Fruit fly (Drosophila melanogaster) whole organism, embryonic: ENCODE measurements around the gene Mo25.

Source experiments
- Atf-2 ChIP-seq: fragments of 200-800 bp; sonication (Bioruptor generic); optimal IDR thresholded peaks from 2 replicates; lab custom pipeline; 2016; ENCODE audit warnings: missing biosample characterization, missing genetic modification characterization
- Bdp1 ChIP-seq: fragments of 200-800 bp; sonication (Bioruptor generic); optimal IDR thresholded peaks from 3 replicates; lab custom pipeline; 2016; ENCODE audit warnings: missing biosample characterization, missing genetic modification characterization
- BtbVII ChIP-seq: fragments of 200-800 bp; sonication (Bioruptor generic); optimal IDR thresholded peaks from 3 replicates; lab custom pipeline; 2017; ENCODE audit warnings: missing biosample characterization, mild to moderate bottlenecking, missing genetic modification characterization
- CG11456 ChIP-seq: fragments of 200-800 bp; sonication (Bioruptor generic); IDR thresholded peaks from 3 replicates; pipeline ENCODE4 v1.3.6; 2022; ENCODE audit warnings: missing biosample characterization, missing genetic modification characterization
- CG11560 ChIP-seq: fragments of 200-800 bp; sonication (Bioruptor generic); IDR thresholded peaks from 3 replicates; pipeline ENCODE4 v1.3.6; 2022; ENCODE audit warnings: missing biosample characterization, missing genetic modification characterization
- CG12104 ChIP-seq: fragments of 200-800 bp; sonication (Bioruptor generic); optimal IDR thresholded peaks from 3 replicates; lab custom pipeline; 2016; ENCODE audit warnings: missing biosample characterization, missing genetic modification characterization
- CG14441 ChIP-seq: fragments of 200-800 bp; sonication (Bioruptor generic); IDR thresholded peaks from 2 replicates; pipeline ENCODE4 v1.3.6; 2022; ENCODE audit warnings: missing biosample characterization, missing genetic modification characterization
- CG15514 ChIP-seq: fragments of 200-800 bp; sonication (Bioruptor generic); optimal IDR thresholded peaks from 3 replicates; lab custom pipeline; 2017; ENCODE audit warnings: missing biosample characterization, missing genetic modification characterization, mild to moderate bottlenecking, moderate library complexity, missing genetic modification reagents
- CG1792 ChIP-seq: fragments of 200-800 bp; sonication (Bioruptor generic); optimal IDR thresholded peaks from 2 replicates; lab custom pipeline; 2016; ENCODE audit warnings: missing biosample characterization, missing genetic modification characterization
- CG18619 ChIP-seq: fragments of 200-800 bp; sonication (Bioruptor generic); optimal IDR thresholded peaks from 3 replicates; lab custom pipeline; 2017; ENCODE audit warnings: missing biosample characterization, mild to moderate bottlenecking, missing genetic modification characterization
- CG3838 ChIP-seq: fragments of 200-800 bp; sonication (Bioruptor generic); optimal IDR thresholded peaks from 3 replicates; lab custom pipeline; 2016; ENCODE audit warnings: missing biosample characterization, missing genetic modification characterization
- CG6765 ChIP-seq: fragments of 200-800 bp; sonication (Bioruptor generic); optimal IDR thresholded peaks from 3 replicates; lab custom pipeline; 2017; ENCODE audit warnings: missing biosample characterization, mild to moderate bottlenecking, missing genetic modification characterization
- CG8359 ChIP-seq: fragments of 200-800 bp; sonication (Bioruptor generic); optimal IDR thresholded peaks from 2 replicates; lab custom pipeline; 2017; ENCODE audit warnings: missing biosample characterization, mild to moderate bottlenecking, missing genetic modification characterization, borderline replicate concordance
- CG8478 ChIP-seq: fragments of >200 bp; optimal IDR thresholded peaks from 2 replicates; lab custom pipeline; 2018
- CG8765 ChIP-seq: fragments of 200-800 bp; sonication (Bioruptor generic); IDR thresholded peaks from 2 replicates; pipeline ENCODE4 v1.3.6; 2022; ENCODE audit warnings: missing biosample characterization, missing genetic modification characterization
- D ChIP-seq, 2 experiments: fragments of 200-800 bp in 1 of 2; fragments of >200 bp in 1 of 2; sonication (Bioruptor generic) in 1 of 2; optimal IDR thresholded peaks; 2 replicates in 1 of 2; 3 replicates in 1 of 2; lab custom pipeline; 2017; ENCODE audit warnings: mild to moderate bottlenecking in 1 of 2, missing biosample characterization in 1 of 2, missing genetic modification characterization in 1 of 2, missing genetic modification reagents in 1 of 2
- Dbx ChIP-seq: fragments of 200-800 bp; sonication (Bioruptor generic); IDR thresholded peaks from 3 replicates; pipeline ENCODE4 v1.3.6; 2022; ENCODE audit warnings: missing biosample characterization, missing genetic modification characterization
- Dfd ChIP-seq, 2 experiments: fragments of >200 bp; optimal IDR thresholded peaks; 2 replicates each; lab custom pipeline; 2017; ENCODE audit warnings: missing biosample characterization in 2 of 2, missing genetic modification characterization in 2 of 2
- HLH3B ChIP-seq: fragments of 200-800 bp; sonication (Bioruptor generic); IDR thresholded peaks from 2 replicates; pipeline ENCODE4 v1.3.6; 2022; ENCODE audit warnings: missing biosample characterization, missing genetic modification characterization
- Myb ChIP-seq: fragments of 200-800 bp; sonication (Bioruptor generic); optimal IDR thresholded peaks from 2 replicates; lab custom pipeline; 2016; ENCODE audit warnings: missing biosample characterization, missing genetic modification characterization
- Nf-YC ChIP-seq: fragments of 200-800 bp; optimal IDR thresholded peaks from 3 replicates; lab custom pipeline; 2019; ENCODE audit warnings: missing biosample characterization, mild to moderate bottlenecking, missing genetic modification characterization, moderate library complexity
- NfI ChIP-seq: fragments of 200-800 bp; sonication (Bioruptor generic); optimal IDR thresholded peaks from 3 replicates; lab custom pipeline; 2018; ENCODE audit warnings: missing biosample characterization, mild to moderate bottlenecking, missing genetic modification characterization, moderate library complexity
- Scr ChIP-seq: fragments of 200-800 bp; sonication (Bioruptor generic); IDR thresholded peaks from 2 replicates; pipeline ENCODE4 v1.3.6; 2022; ENCODE audit warnings: missing biosample characterization, missing genetic modification characterization; ENCODE audit not compliant: partially characterized antibody
- Side ChIP-seq: fragments of 200-800 bp; sonication (Bioruptor generic); optimal IDR thresholded peaks from 2 replicates; lab custom pipeline; 2016; ENCODE audit warnings: missing biosample characterization, missing genetic modification characterization
- Trl ChIP-seq, 3 experiments: fragments of >200 bp in 2 of 3; fragments of 200-800 bp in 1 of 3; sonication (Bioruptor generic) in 1 of 3; optimal IDR thresholded peaks; 2 replicates in 1 of 3; 3 replicates in 2 of 3; lab custom pipeline; 2016 to 2017; ENCODE audit warnings: missing biosample characterization in 1 of 3, missing genetic modification characterization in 1 of 3
- Xrp1 ChIP-seq: fragments of 200-800 bp; sonication (Bioruptor generic); IDR thresholded peaks from 2 replicates; pipeline ENCODE4 v1.3.6; 2022; ENCODE audit warnings: missing biosample characterization, missing genetic modification characterization
- bbx ChIP-seq: fragments of 200-800 bp; sonication (Bioruptor generic); IDR thresholded peaks from 2 replicates; pipeline ENCODE4 v1.3.6; 2022; ENCODE audit warnings: missing biosample characterization, missing genetic modification characterization; ENCODE audit not compliant: partially characterized antibody
- btn ChIP-seq: fragments of 200-800 bp; sonication (Bioruptor generic); optimal IDR thresholded peaks from 2 replicates; lab custom pipeline; 2016; ENCODE audit warnings: missing biosample characterization, missing genetic modification characterization
- chn ChIP-seq: fragments of 200-800 bp; sonication (Bioruptor generic); optimal IDR thresholded peaks from 2 replicates; lab custom pipeline; 2016; ENCODE audit warnings: missing biosample characterization, missing genetic modification characterization
- corto ChIP-seq: fragments of 200-800 bp; sonication (Bioruptor generic); optimal IDR thresholded peaks from 2 replicates; lab custom pipeline; 2016; ENCODE audit warnings: missing biosample characterization, mild to moderate bottlenecking, missing genetic modification characterization, moderate library complexity
- disco-r ChIP-seq: fragments of 200-800 bp; sonication (Bioruptor generic); optimal IDR thresholded peaks from 2 replicates; lab custom pipeline; 2016; ENCODE audit warnings: missing biosample characterization, missing genetic modification characterization
- dmrt11E ChIP-seq: fragments of 200-800 bp; sonication (Bioruptor generic); optimal IDR thresholded peaks from 3 replicates; lab custom pipeline; 2018; ENCODE audit warnings: missing biosample characterization, mild to moderate bottlenecking, missing genetic modification characterization, moderate library complexity
- h ChIP-seq: fragments of >200 bp; optimal IDR thresholded peaks from 2 replicates; lab custom pipeline; 2017
- hbn ChIP-seq: fragments of 200-800 bp; sonication (Bioruptor generic); IDR thresholded peaks from 2 replicates; pipeline ENCODE4 v1.3.6; 2022; ENCODE audit warnings: missing biosample characterization, missing genetic modification characterization; ENCODE audit not compliant: partially characterized antibody
- her ChIP-seq: fragments of 200-800 bp; sonication (Bioruptor generic); optimal IDR thresholded peaks from 2 replicates; lab custom pipeline; 2016; ENCODE audit warnings: missing biosample characterization, missing genetic modification characterization
- insv ChIP-seq, 2 experiments: fragments of 200-800 bp; sonication (Bioruptor generic); optimal IDR thresholded peaks; 3 replicates each; lab custom pipeline; 2016 to 2018; ENCODE audit warnings: missing biosample characterization in 2 of 2, missing genetic modification characterization in 2 of 2
- mam ChIP-seq: fragments of 200-800 bp; sonication (Bioruptor generic); optimal IDR thresholded peaks from 3 replicates; lab custom pipeline; 2016; ENCODE audit warnings: missing biosample characterization, missing genetic modification characterization
- salm ChIP-seq: fragments of 200-800 bp; sonication (Bioruptor generic); optimal IDR thresholded peaks from 2 replicates; lab custom pipeline; 2018; ENCODE audit warnings: missing biosample characterization, mild to moderate bottlenecking, missing genetic modification characterization
- sd ChIP-seq: fragments of 200-800 bp; sonication (Bioruptor generic); optimal IDR thresholded peaks from 3 replicates; lab custom pipeline; 2018; ENCODE audit warnings: missing biosample characterization, mild to moderate bottlenecking, missing genetic modification characterization, moderate library complexity
- sqz ChIP-seq: fragments of 200-800 bp; sonication (Bioruptor generic); optimal IDR thresholded peaks from 3 replicates; lab custom pipeline; 2018; ENCODE audit warnings: missing biosample characterization, mild to moderate bottlenecking, missing genetic modification characterization
- sr ChIP-seq: fragments of 200-800 bp; sonication (Bioruptor generic); IDR thresholded peaks from 3 replicates; pipeline ENCODE4 v1.3.6; 2022; ENCODE audit warnings: missing biosample characterization, missing genetic modification characterization
- ssp ChIP-seq: fragments of 200-800 bp; sonication (Bioruptor generic); IDR thresholded peaks from 2 replicates; pipeline ENCODE4 v1.3.6; 2022; ENCODE audit warnings: missing biosample characterization, missing genetic modification characterization
- stwl ChIP-seq: fragments of 200-800 bp; sonication (Bioruptor generic); optimal IDR thresholded peaks from 3 replicates; lab custom pipeline; 2018; ENCODE audit warnings: missing biosample characterization, mild to moderate bottlenecking, missing genetic modification characterization, moderate library complexity
- sug ChIP-seq: fragments of 200-800 bp; optimal IDR thresholded peaks from 2 replicates; lab custom pipeline; 2019; ENCODE audit warnings: missing biosample characterization, mild to moderate bottlenecking, missing genetic modification characterization, moderate library complexity
- trh ChIP-seq: fragments of 200-800 bp; sonication (Bioruptor generic); optimal IDR thresholded peaks from 2 replicates; lab custom pipeline; 2016; ENCODE audit warnings: missing biosample characterization, missing genetic modification characterization
- tup ChIP-seq: fragments of 200-800 bp; sonication (Bioruptor generic); optimal IDR thresholded peaks from 2 replicates; lab custom pipeline; 2016; ENCODE audit warnings: missing biosample characterization, mild to moderate bottlenecking, missing genetic modification characterization, moderate library complexity
- vfl ChIP-seq: fragments of 200-800 bp; sonication (Bioruptor generic); optimal IDR thresholded peaks from 2 replicates; lab custom pipeline; 2016; ENCODE audit warnings: missing biosample characterization, missing genetic modification characterization
- yki ChIP-seq: fragments of >200 bp; optimal IDR thresholded peaks from 3 replicates; lab custom pipeline; 2018
- z ChIP-seq: fragments of 200-800 bp; sonication (Bioruptor generic); IDR thresholded peaks from 3 replicates; pipeline ENCODE4 v1.3.6; 2022; ENCODE audit warnings: missing biosample characterization, missing genetic modification characterization
- zen ChIP-seq: fragments of 200-800 bp; sonication (Bioruptor generic); optimal IDR thresholded peaks from 3 replicates; lab custom pipeline; 2018; ENCODE audit warnings: missing biosample characterization, mild to moderate bottlenecking, missing genetic modification characterization, moderate library complexity

The Mo25 gene

DNA sequence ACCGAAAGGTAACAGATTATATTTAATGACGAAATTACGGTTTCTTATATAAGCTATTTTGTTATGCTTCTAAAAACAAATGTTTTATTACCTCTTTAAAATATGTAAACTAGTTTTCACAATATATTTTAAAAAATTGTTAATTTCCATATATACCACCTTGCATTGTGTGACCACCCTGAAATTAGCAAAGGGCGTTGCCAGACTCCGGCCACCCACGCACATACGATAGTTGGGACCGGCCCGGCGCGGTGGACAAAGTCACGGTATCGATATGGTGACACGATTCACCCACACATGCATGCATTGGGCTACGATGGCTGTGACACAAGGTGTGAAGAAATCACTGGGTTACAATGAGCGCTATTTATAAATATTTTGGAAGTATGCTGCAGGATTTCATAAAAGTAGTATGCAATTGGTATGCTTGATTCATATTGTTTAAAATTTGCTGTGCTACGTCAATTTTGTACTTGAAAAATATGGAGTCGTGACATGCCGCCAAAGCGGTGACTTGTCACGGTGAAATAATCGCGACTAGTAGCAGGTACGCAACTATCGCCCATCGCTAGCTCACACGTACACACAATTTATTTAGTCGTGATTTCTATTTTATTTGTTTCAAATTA, 27.2 kb downstream of the Mo25 start (continued):
- TF ChIP-seq BtbVII (GFP tag; lab: Kevin White, UChicago) (no peak), Side (GFP tag; lab: Kevin White, UChicago) (peak; percentile 41), Trl (optimal IDR thresholded peaks at IDR 0.05; lab: Kevin White, UChicago) (no peak), Trl (GFP tag; optimal IDR thresholded peaks at IDR 0.05; lab: Kevin White, UChicago) (peak; percentile 42), Myb (peak; percentile 66), mam (peak; percentile 67), stwl (tag; lab: Kevin White, UChicago) (peak; percentile 34), dmrt11E (tag; lab: Kevin White, UChicago) (peak; percentile 37), Bdp1 (GFP tag; lab: Kevin White, UChicago) (peak; percentile 64), sr (GFP tag; lab: Robert Waterston, UW) (peak; percentile 98), vfl (GFP tag; lab: Kevin White, UChicago) (peak; percentile 19), insv (GFP tag; optimal IDR thresholded peaks at IDR 0.05; lab: Kevin White, UChicago) (peak in 1 of 2 experiments; percentile 6), CG11456 (GFP tag; lab: Robert Waterston, UW) (peak; percentile 76; the same call in 2 of the 3 replicates), Scr (peak; percentile 97), Dbx (peak; percentile 76), Nf-YC (tag; lab: Kevin White, UChicago) (peak; percentile 48), tup (GFP tag; lab: Kevin White, UChicago) (peak; percentile 10), HLH3B (peak; percentile 54), Dfd (GFP tag; optimal IDR thresholded peaks at IDR 0.05; lab: Kevin White, UChicago) (no peak), Atf-2 (GFP tag; lab: Kevin White, UChicago) (no peak), trh (GFP tag; lab: Kevin White, UChicago) (peak; percentile 25), CG12104 (GFP tag; lab: Kevin White, UChicago) (no peak), btn (GFP tag; lab: Kevin White, UChicago) (peak; percentile 5), CG6765 (GFP tag; lab: Kevin White, UChicago) (no peak), CG15514 (peak; percentile 69), chn (GFP tag; lab: Kevin White, UChicago) (peak; percentile 73), her (GFP tag; lab: Kevin White, UChicago) (no peak), CG8478 (lab: Kevin White, UChicago) (peak; percentile 93), yki (lab: Kevin White, UChicago) (peak; percentile 94), NfI (GFP tag; lab: Kevin White, UChicago) (peak; percentile 47), sd (tag; lab: Kevin White, UChicago) (peak; percentile 62), zen (tag; lab: Kevin White, UChicago) (peak; percentile 41), CG1792 (peak; percentile 50), CG14441 (GFP tag; lab: Robert Waterston, UW) (peak; percentile 36; the same call in 1 of the 2 replicates), h (lab: Kevin White, UChicago) (no peak), CG11560 (tag; lab: Robert Waterston, UW) (no peak), sug (tag; lab: Kevin White, UChicago) (peak; percentile 84), CG3838 (GFP tag; lab: Kevin White, UChicago) (no peak), bbx (GFP tag; lab: Robert Waterston, UW) (peak; percentile 83), salm (tag; lab: Kevin White, UChicago) (no peak), D (optimal IDR thresholded peaks at IDR 0.05; lab: Kevin White, UChicago) (peak; percentile 98), D (GFP tag; optimal IDR thresholded peaks at IDR 0.05; lab: Kevin White, UChicago) (peak; percentile 16), Xrp1 (GFP tag; lab: Robert Waterston, UW) (peak; percentile 53; the same call in 1 of the 2 replicates), z (GFP tag; lab: Robert Waterston, UW) (no peak), CG8359 (no peak), ssp (GFP tag; lab: Robert Waterston, UW) (peak; percentile 44; the same call in 1 of the 2 replicates), hbn (peak; percentile 95), sqz (no peak), disco-r (peak; percentile 61), CG8765 (GFP tag; lab: Robert Waterston, UW) (no peak), corto (no peak), CG18619 (GFP tag; lab: Kevin White, UChicago) (peak; percentile 32)
